Worm (Caenorhabditis elegans) whole organism, mixed stage, embryonic: ENCODE measurements around the gene mrpl-48.

Experiments
- mab-5 ChIP-seq: fragments of 150-350 bp; optimal IDR thresholded peaks from 2 replicates; lab custom pipeline; 2014; ENCODE audit warnings: missing biosample characterization, missing genetic modification characterization
- nhr-28 ChIP-seq: fragments of 150-350 bp; optimal IDR thresholded peaks from 2 replicates; lab custom pipeline; 2014; ENCODE audit warnings: missing biosample characterization, missing genetic modification characterization
- pha-4 ChIP-seq: fragments of 150-350 bp; optimal IDR thresholded peaks from 2 replicates; lab custom pipeline; 2018; ENCODE audit warnings: missing biosample characterization, missing genetic modification reagents, missing genetic modification characterization
- unc-62 ChIP-seq: fragments of 150-350 bp; optimal IDR thresholded peaks from 2 replicates; lab custom pipeline; 2014; ENCODE audit warnings: missing biosample characterization, missing genetic modification reagents, missing genetic modification characterization
- ztf-11 ChIP-seq: fragments of 150-350 bp; optimal IDR thresholded peaks from 2 replicates; lab custom pipeline; 2014; ENCODE audit warnings: missing biosample characterization, missing genetic modification characterization

DNA sequence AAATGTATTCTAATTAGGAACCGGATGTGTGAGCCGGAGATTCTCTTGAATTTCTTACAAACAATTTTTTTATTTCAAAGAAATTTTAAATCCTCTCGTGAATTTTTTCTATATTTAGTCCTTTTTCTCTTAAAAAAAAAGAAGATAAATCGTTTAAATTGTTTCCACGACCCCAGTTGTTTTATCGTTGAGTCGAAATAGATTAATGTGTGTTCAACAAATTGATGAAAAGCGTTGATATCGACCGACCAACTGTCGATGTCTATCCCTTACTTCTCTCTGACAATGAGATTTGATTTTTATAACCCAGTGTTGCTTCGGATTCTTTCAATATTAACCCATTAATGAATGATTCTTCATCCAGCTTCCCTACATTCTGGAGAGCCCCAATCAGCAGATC lies 12.7 kb downstream of the mrpl-48 start, which contains the start of gene CD4.1:
- TF ChIP-seq mab-5 = no peak
- TF ChIP-seq nhr-28 (tag; lab: Kevin White, UChicago) = no peak
- no peak for TF ChIP-seq ztf-11 (tag; lab: Kevin White, UChicago)
- no peak for TF ChIP-seq unc-62
- TF ChIP-seq pha-4 (tag; lab: Kevin White, UChicago) = no peak
